Fruit fly (Drosophila melanogaster) whole organism, embryonic: ENCODE data around the gene CG10064.

Experiments used
- ATbp ChIP-seq: fragments of 200-800 bp; sonication (Bioruptor generic); optimal IDR thresholded peaks from 2 replicates; lab custom pipeline; 2017; ENCODE audit warnings: missing biosample characterization, mild to moderate bottlenecking, missing genetic modification characterization, missing genetic modification reagents
- Aef1 ChIP-seq: fragments of 200-800 bp; sonication (Bioruptor generic); IDR thresholded peaks from 3 replicates; pipeline ENCODE4 v1.3.6; 2022; ENCODE audit warnings: missing biosample characterization, missing genetic modification characterization
- B-H1 ChIP-seq: fragments of 200-800 bp; sonication (Bioruptor generic); IDR thresholded peaks from 3 replicates; pipeline ENCODE4 v1.3.6; 2022; ENCODE audit warnings: missing biosample characterization, missing genetic modification characterization
- Blimp-1 ChIP-seq: fragments of 200-800 bp; sonication (Bioruptor generic); optimal IDR thresholded peaks from 3 replicates; lab custom pipeline; 2018; ENCODE audit warnings: missing biosample characterization, missing genetic modification characterization, mild to moderate bottlenecking, moderate library complexity, missing genetic modification reagents
- CG12104 ChIP-seq: fragments of 200-800 bp; sonication (Bioruptor generic); optimal IDR thresholded peaks from 3 replicates; lab custom pipeline; 2016; ENCODE audit warnings: missing biosample characterization, missing genetic modification characterization
- CG12391 ChIP-seq: fragments of 200-800 bp; sonication (Bioruptor generic); optimal IDR thresholded peaks from 3 replicates; lab custom pipeline; 2018; ENCODE audit warnings: missing biosample characterization, mild to moderate bottlenecking, missing genetic modification characterization, moderate library complexity
- CG13287 ChIP-seq: fragments of 200-800 bp; sonication (Bioruptor generic); IDR thresholded peaks from 2 replicates; pipeline ENCODE4 v1.3.6; 2022; ENCODE audit warnings: missing biosample characterization, missing genetic modification characterization; ENCODE audit not compliant: partially characterized antibody
- CG13775 ChIP-seq: fragments of 200-800 bp; sonication (Bioruptor generic); optimal IDR thresholded peaks from 3 replicates; lab custom pipeline; 2017; ENCODE audit warnings: missing biosample characterization, mild to moderate bottlenecking, missing genetic modification characterization
- CG15269 ChIP-seq: fragments of 200-800 bp; sonication (Bioruptor generic); optimal IDR thresholded peaks from 2 replicates; lab custom pipeline; 2018; ENCODE audit warnings: missing biosample characterization, mild to moderate bottlenecking, missing genetic modification characterization, moderate library complexity
- CG17328 ChIP-seq: fragments of 200-800 bp; sonication (Bioruptor generic); IDR thresholded peaks from 2 replicates; pipeline ENCODE4 v1.3.6; 2022; ENCODE audit warnings: missing biosample characterization, missing genetic modification characterization
- CG18262 ChIP-seq: fragments of 200-800 bp; optimal IDR thresholded peaks from 3 replicates; lab custom pipeline; 2019; ENCODE audit warnings: missing biosample characterization, mild to moderate bottlenecking, missing genetic modification characterization, moderate library complexity
- CG2129 ChIP-seq: fragments of 200-800 bp; sonication (Bioruptor generic); IDR thresholded peaks from 2 replicates; pipeline ENCODE4 v1.3.6; 2022; ENCODE audit warnings: missing biosample characterization, missing genetic modification characterization; ENCODE audit not compliant: partially characterized antibody
- CG32532 ChIP-seq: fragments of 200-800 bp; sonication (Bioruptor generic); IDR thresholded peaks from 2 replicates; pipeline ENCODE4 v1.3.6; 2022; ENCODE audit warnings: missing biosample characterization, missing genetic modification characterization
- CG34422 ChIP-seq: fragments of 200-800 bp; sonication (Bioruptor generic); IDR thresholded peaks from 3 replicates; pipeline ENCODE4 v1.3.6; 2022; ENCODE audit warnings: missing biosample characterization, missing genetic modification characterization
- CG4707 ChIP-seq: fragments of 200-800 bp; sonication (Bioruptor generic); optimal IDR thresholded peaks from 2 replicates; lab custom pipeline; 2018; ENCODE audit warnings: missing biosample characterization, mild to moderate bottlenecking, missing genetic modification characterization, moderate library complexity
- CG6683 ChIP-seq: fragments of 200-800 bp; sonication (Bioruptor generic); optimal IDR thresholded peaks from 2 replicates; lab custom pipeline; 2017; ENCODE audit warnings: missing biosample characterization, mild to moderate bottlenecking, missing genetic modification characterization, missing genetic modification reagents
- CG8281 ChIP-seq: fragments of 200-800 bp; sonication (Bioruptor generic); optimal IDR thresholded peaks from 2 replicates; lab custom pipeline; 2018; ENCODE audit warnings: missing biosample characterization, mild to moderate bottlenecking, missing genetic modification characterization, moderate library complexity
- CG9437 ChIP-seq: fragments of 200-800 bp; sonication (Bioruptor generic); optimal IDR thresholded peaks from 2 replicates; lab custom pipeline; 2018; ENCODE audit warnings: missing biosample characterization, mild to moderate bottlenecking, missing genetic modification characterization
- D19A ChIP-seq: fragments of 200-800 bp; optimal IDR thresholded peaks from 3 replicates; lab custom pipeline; 2019; ENCODE audit warnings: missing biosample characterization, mild to moderate bottlenecking, missing genetic modification characterization, moderate library complexity
- Dbx ChIP-seq: fragments of 200-800 bp; sonication (Bioruptor generic); IDR thresholded peaks from 3 replicates; pipeline ENCODE4 v1.3.6; 2022; ENCODE audit warnings: missing biosample characterization, missing genetic modification characterization
- Dfd ChIP-seq, 2 experiments: fragments of >200 bp; optimal IDR thresholded peaks; 2 replicates each; lab custom pipeline; 2017; ENCODE audit warnings: missing biosample characterization in 2 of 2, missing genetic modification characterization in 2 of 2
- Doc3 ChIP-seq: fragments of 200-800 bp; sonication (Bioruptor generic); IDR thresholded peaks from 3 replicates; pipeline ENCODE4 v1.3.6; 2022; ENCODE audit warnings: missing biosample characterization, missing genetic modification characterization; ENCODE audit not compliant: partially characterized antibody
- Eip74EF ChIP-seq, 2 experiments: fragments of 200-800 bp in 1 of 2; fragments of >200 bp in 1 of 2; sonication (Bioruptor generic) in 1 of 2; optimal IDR thresholded peaks; 2 replicates each; lab custom pipeline; 2017 to 2019; ENCODE audit warnings: missing biosample characterization in 2 of 2, missing genetic modification characterization in 2 of 2, mild to moderate bottlenecking in 1 of 2, moderate library complexity in 1 of 2
- Ets65A ChIP-seq: fragments of 200-800 bp; sonication (Bioruptor generic); peaks from one replicate; lab custom pipeline; 2016; ENCODE audit warnings: missing biosample characterization, missing genetic modification characterization
- HmgD ChIP-seq: fragments of 200-800 bp; sonication (Bioruptor generic); optimal IDR thresholded peaks from 3 replicates; lab custom pipeline; 2016; ENCODE audit warnings: missing biosample characterization, missing genetic modification characterization
- Hmr ChIP-seq: fragments of 200-800 bp; sonication (Bioruptor generic); optimal IDR thresholded peaks from 3 replicates; lab custom pipeline; 2017; ENCODE audit warnings: mild to moderate bottlenecking, missing biosample characterization, missing genetic modification reagents, missing genetic modification characterization
- Mad ChIP-seq: fragments of 200-800 bp; sonication (Bioruptor generic); optimal IDR thresholded peaks from 2 replicates; lab custom pipeline; 2016; ENCODE audit warnings: missing biosample characterization, missing genetic modification characterization
- Med ChIP-seq: fragments of 200-800 bp; sonication (Bioruptor generic); peaks from one replicate; lab custom pipeline; 2016; ENCODE audit warnings: missing biosample characterization, missing genetic modification characterization, mild to moderate bottlenecking, inconsistent platforms, moderate library complexity
- NC2α ChIP-seq: fragments of 200-800 bp; sonication (Bioruptor generic); optimal IDR thresholded peaks from 2 replicates; lab custom pipeline; 2016; ENCODE audit warnings: missing biosample characterization, missing genetic modification characterization
- Neu2 ChIP-seq: fragments of 200-800 bp; sonication (Bioruptor generic); optimal IDR thresholded peaks from 3 replicates; lab custom pipeline; 2016; ENCODE audit warnings: missing biosample characterization, missing genetic modification characterization, borderline replicate concordance
- Rx ChIP-seq: fragments of 200-800 bp; sonication (Bioruptor generic); IDR thresholded peaks from 2 replicates; pipeline ENCODE4 v1.3.6; 2022; ENCODE audit warnings: missing biosample characterization, missing genetic modification characterization
- Ssrp ChIP-seq: fragments of 200-800 bp; sonication (Bioruptor generic); optimal IDR thresholded peaks from 2 replicates; lab custom pipeline; 2018; ENCODE audit warnings: missing biosample characterization, mild to moderate bottlenecking, missing genetic modification characterization, moderate library complexity
- ac ChIP-seq: fragments of 200-800 bp; sonication (Bioruptor generic); optimal IDR thresholded peaks from 3 replicates; lab custom pipeline; 2017; ENCODE audit warnings: missing biosample characterization, mild to moderate bottlenecking, missing genetic modification characterization
- btn ChIP-seq: fragments of 200-800 bp; sonication (Bioruptor generic); optimal IDR thresholded peaks from 2 replicates; lab custom pipeline; 2016; ENCODE audit warnings: missing biosample characterization, missing genetic modification characterization
- cato ChIP-seq: fragments of 200-800 bp; sonication (Bioruptor generic); optimal IDR thresholded peaks from 2 replicates; lab custom pipeline; 2016; ENCODE audit warnings: missing biosample characterization, missing genetic modification characterization, borderline replicate concordance
- caup ChIP-seq: fragments of 200-800 bp; sonication (Bioruptor generic); optimal IDR thresholded peaks from 3 replicates; lab custom pipeline; 2017; ENCODE audit warnings: missing biosample characterization, mild to moderate bottlenecking, missing genetic modification characterization, moderate library complexity; ENCODE audit not compliant: severe bottlenecking
- chinmo ChIP-seq: fragments of 200-800 bp; sonication (Bioruptor generic); IDR thresholded peaks from 4 replicates; pipeline ENCODE4 v1.3.6; 2022; ENCODE audit warnings: missing biosample characterization, missing genetic modification characterization; ENCODE audit not compliant: partially characterized antibody
- gt ChIP-seq: fragments of 200-800 bp; sonication (Bioruptor generic); IDR thresholded peaks from 2 replicates; pipeline ENCODE4 v1.3.6; 2022; ENCODE audit warnings: missing biosample characterization, missing genetic modification characterization
- ken ChIP-seq: fragments of 200-800 bp; sonication (Bioruptor generic); IDR thresholded peaks from 3 replicates; pipeline ENCODE4 v1.3.6; 2022; ENCODE audit warnings: missing biosample characterization, missing genetic modification characterization
- nerfin-2 ChIP-seq: fragments of 200-800 bp; sonication (Bioruptor generic); IDR thresholded peaks from 2 replicates; pipeline ENCODE4 v1.3.6; 2022; ENCODE audit warnings: missing biosample characterization, missing genetic modification characterization; ENCODE audit not compliant: partially characterized antibody
- oc ChIP-seq: fragments of 200-800 bp; sonication (Bioruptor generic); optimal IDR thresholded peaks from 2 replicates; lab custom pipeline; 2018; ENCODE audit warnings: missing biosample characterization, mild to moderate bottlenecking, missing genetic modification characterization, moderate library complexity
- pho ChIP-seq: fragments of 200-800 bp; sonication (Bioruptor generic); optimal IDR thresholded peaks from 2 replicates; lab custom pipeline; 2016; ENCODE audit warnings: missing biosample characterization, missing genetic modification characterization
- pum ChIP-seq: fragments of 200-800 bp; sonication (Bioruptor generic); optimal IDR thresholded peaks from 2 replicates; lab custom pipeline; 2016; ENCODE audit warnings: missing biosample characterization, missing genetic modification characterization
- repo ChIP-seq: fragments of 200-800 bp; sonication (Bioruptor generic); optimal IDR thresholded peaks from 2 replicates; lab custom pipeline; 2016; ENCODE audit warnings: missing biosample characterization, missing genetic modification characterization
- shn ChIP-seq: fragments of 200-800 bp; sonication (Bioruptor generic); optimal IDR thresholded peaks from 3 replicates; lab custom pipeline; 2016; ENCODE audit warnings: missing biosample characterization, missing genetic modification characterization
- so ChIP-seq: fragments of 200-800 bp; sonication (Bioruptor generic); IDR thresholded peaks from 3 replicates; pipeline ENCODE4 v1.3.6; 2022; ENCODE audit warnings: missing biosample characterization, missing genetic modification characterization
- sr ChIP-seq: fragments of 200-800 bp; sonication (Bioruptor generic); IDR thresholded peaks from 3 replicates; pipeline ENCODE4 v1.3.6; 2022; ENCODE audit warnings: missing biosample characterization, missing genetic modification characterization

CG10064 gene

dm6 chr3L:6964488-6965152 lies 3.1 kb downstream of the CG10064 start, which contains the start of gene sgl (continued):
- TF ChIP-seq CG15269 (peak; percentile 40), cato (no peak), Dbx (GFP tag; lab: Robert Waterston, UW) (peak; percentile 68; the same call in 1 of the 3 replicates), ac (GFP tag; lab: Kevin White, UChicago) (no peak), caup (GFP tag; lab: Kevin White, UChicago) (peak; percentile 60), gt (GFP tag; lab: Robert Waterston, UW) (no peak), Hmr (GFP tag; lab: Kevin White, UChicago) (peak; percentile 81), CG8281 (no peak), Dfd (GFP tag; optimal IDR thresholded peaks at IDR 0.05; lab: Kevin White, UChicago) (no peak), oc (tag; lab: Kevin White, UChicago) (peak; percentile 25), ATbp (GFP tag; lab: Kevin White, UChicago) (peak; percentile 5), CG6683 (GFP tag; lab: Kevin White, UChicago) (peak; percentile 50), ken (GFP tag; lab: Robert Waterston, UW) (peak; percentile 59; the same call in 1 of the 3 replicates), pum (GFP tag; lab: Kevin White, UChicago) (no peak), D19A (tag; lab: Kevin White, UChicago) (peak; percentile 11), Mad (GFP tag; lab: Kevin White, UChicago) (peak; percentile 62), Rx (GFP tag; lab: Robert Waterston, UW) (no peak), Ets65A (peak; percentile 43), Ssrp (tag; lab: Kevin White, UChicago) (no peak), Blimp-1 (GFP tag; lab: Kevin White, UChicago) (no peak), HmgD (peak; percentile 73), chinmo (GFP tag; lab: Robert Waterston, UW) (peak; percentile 93; the same call in 3 of the 4 replicates), CG13775 (GFP tag; lab: Kevin White, UChicago) (peak; percentile 0), CG17328 (GFP tag; lab: Robert Waterston, UW) (0 out of 2 replicates have a peak, but pooled peaks have one; percentile 11), CG12391 (tag; lab: Kevin White, UChicago) (peak; percentile 48), Aef1 (GFP tag; lab: Robert Waterston, UW) (peak; percentile 84), Med (GFP tag; lab: Kevin White, UChicago) (peak; percentile 91), CG4707 (GFP tag; lab: Kevin White, UChicago) (peak; percentile 3), CG34422 (peak; percentile 91), CG12104 (no peak)

- TF ChIP-seq sr = peak; percentile 28; the same call in 1 of the 3 replicates
- peak; percentile 70; the same call in 1 of the 3 replicates for TF ChIP-seq so (GFP tag; lab: Robert Waterston, UW)
- TF ChIP-seq CG2129 (GFP tag; lab: Robert Waterston, UW) = no peak
- TF ChIP-seq Doc3 = no peak
- peak; percentile 68 for TF ChIP-seq shn
- peak; percentile 71 for TF ChIP-seq repo
- TF ChIP-seq pho (GFP tag; lab: Kevin White, UChicago) = peak; percentile 84
- no peak for TF ChIP-seq nerfin-2 (GFP tag; lab: Robert Waterston, UW)
- peak; percentile 86 for TF ChIP-seq CG18262
- TF ChIP-seq NC2α (GFP tag; lab: Kevin White, UChicago) = peak; percentile 73
- peak; percentile 77 for TF ChIP-seq CG32532 (GFP tag; lab: Robert Waterston, UW)
- TF ChIP-seq btn (GFP tag; lab: Kevin White, UChicago) = peak; percentile 50
- no peak for TF ChIP-seq CG13287 (GFP tag; lab: Robert Waterston, UW)
- peak; percentile 79 for TF ChIP-seq CG9437 (GFP tag; lab: Kevin White, UChicago)
- TF ChIP-seq Eip74EF (GFP tag; optimal IDR thresholded peaks at IDR 0.05; lab: Kevin White, UChicago) = peak in 1 of 2 experiments; percentile 66
- peak; percentile 66 for TF ChIP-seq cato
- TF ChIP-seq Neu2 = no peak
- TF ChIP-seq B-H1 (GFP tag; lab: Robert Waterston, UW) = peak; percentile 42; the same call in 1 of the 3 replicates
Observed at dm6 chr3L:6963792-6964487, 3.8 kb downstream of the CG10064 start.
